Worm (Caenorhabditis elegans) whole organism, L3 larva: ENCODE results near the gene bath-30.

ENCODE experiments used
- aly-2 ChIP-seq: fragments of 150-350 bp; optimal IDR thresholded peaks from 2 replicates; lab custom pipeline; 2014; ENCODE audit warnings: missing biosample characterization, missing genetic modification characterization
- daf-12 ChIP-seq: fragments of 150-350 bp; optimal IDR thresholded peaks from 2 replicates; lab custom pipeline; 2014; ENCODE audit warnings: missing biosample characterization, missing genetic modification reagents, missing genetic modification characterization
- elt-3 ChIP-seq, 3 experiments: fragments of 150-350 bp in 1 of 3; sonication (generic microtip) in 2 of 3; optimal IDR thresholded peaks; 2 replicates in 2 of 3; 4 replicates in 1 of 3; lab custom pipeline; 2014 to 2017; ENCODE audit warnings: missing biosample characterization in 3 of 3, missing genetic modification characterization in 3 of 3
- jun-1 ChIP-seq: fragments of 150-350 bp; optimal IDR thresholded peaks from 2 replicates; lab custom pipeline; 2014; ENCODE audit warnings: missing biosample characterization, missing genetic modification reagents, missing genetic modification characterization
- lin-15B ChIP-seq: fragments of 150-350 bp; optimal IDR thresholded peaks from 2 replicates; lab custom pipeline; 2014; ENCODE audit warnings: missing biosample characterization, missing genetic modification characterization
- lin-39 ChIP-seq: fragments of 150-350 bp; optimal IDR thresholded peaks from 2 replicates; lab custom pipeline; 2018; ENCODE audit warnings: missing biosample characterization, missing genetic modification reagents, missing genetic modification characterization
- nhr-237 ChIP-seq: fragments of 150-350 bp; optimal IDR thresholded peaks from 2 replicates; lab custom pipeline; 2014; ENCODE audit warnings: missing biosample characterization, missing genetic modification characterization
- nhr-25 ChIP-seq: sonication (generic microtip); optimal IDR thresholded peaks from 2 replicates; lab custom pipeline; 2017; ENCODE audit warnings: missing biosample characterization, missing genetic modification characterization
- nhr-28 ChIP-seq: fragments of 150-350 bp; optimal IDR thresholded peaks from 2 replicates; lab custom pipeline; 2014; ENCODE audit warnings: missing biosample characterization, missing genetic modification characterization
- nhr-77 ChIP-seq: fragments of 150-350 bp; optimal IDR thresholded peaks from 2 replicates; lab custom pipeline; 2014; ENCODE audit warnings: missing biosample characterization, missing genetic modification characterization
- pha-4 ChIP-seq: fragments of 150-350 bp; optimal IDR thresholded peaks from 2 replicates; lab custom pipeline; 2014; ENCODE audit warnings: missing biosample characterization, missing genetic modification reagents, missing genetic modification characterization
- snpc-4 ChIP-seq: fragments of 150-350 bp; optimal IDR thresholded peaks from 2 replicates; lab custom pipeline; 2014; ENCODE audit warnings: missing biosample characterization, missing genetic modification characterization
- tbx-2 ChIP-seq: sonication (generic microtip); optimal IDR thresholded peaks from 2 replicates; lab custom pipeline; 2016; ENCODE audit warnings: mild to moderate bottlenecking, missing genetic modification characterization, missing compliant biosample characterization
- ztf-11 ChIP-seq: fragments of 150-350 bp; optimal IDR thresholded peaks from 2 replicates; lab custom pipeline; 2014; ENCODE audit warnings: missing biosample characterization, missing genetic modification characterization

DNA sequence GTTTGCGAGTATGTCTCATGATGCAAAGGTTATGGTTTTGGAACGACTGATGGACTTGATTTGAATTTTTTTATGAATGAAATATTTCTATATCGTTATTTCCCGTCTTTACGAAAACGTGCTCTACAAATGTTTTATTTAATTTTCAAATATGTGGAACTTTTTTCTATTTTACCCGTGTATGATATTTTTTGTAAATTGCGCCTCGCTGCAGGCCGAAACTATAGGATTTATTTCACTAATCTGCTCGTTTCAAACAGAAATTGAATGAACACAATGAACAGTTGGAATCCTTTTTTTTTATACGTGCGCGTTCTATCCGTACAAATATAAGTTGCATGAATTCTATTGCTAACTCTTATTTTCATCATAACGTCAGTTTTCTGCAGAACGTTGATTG is 48.3 kb downstream of the bath-30 start, which contains the start of gene btb-18:
- TF ChIP-seq lin-39: no peak
- no peak for TF ChIP-seq ztf-11
- TF ChIP-seq nhr-237 (tag; lab: Kevin White, UChicago): no peak
- no peak for TF ChIP-seq lin-15B
- TF ChIP-seq snpc-4 (tag; lab: Kevin White, UChicago): no peak
- TF ChIP-seq daf-12 (tag; lab: Kevin White, UChicago): no peak
- TF ChIP-seq tbx-2: no peak
- TF ChIP-seq jun-1 (tag; lab: Kevin White, UChicago): no peak
- no peak for TF ChIP-seq nhr-77 (tag; lab: Kevin White, UChicago)
- no peak for TF ChIP-seq pha-4 (tag; lab: Kevin White, UChicago)
- no peak for TF ChIP-seq nhr-25
- no peak for TF ChIP-seq elt-3 (tag; optimal IDR thresholded peaks at IDR 0.05; lab: Kevin White, UChicago)
- TF ChIP-seq nhr-28 (tag; lab: Kevin White, UChicago): no peak
- TF ChIP-seq aly-2 (tag; lab: Kevin White, UChicago): no peak
